Worm (Caenorhabditis elegans) whole organism, young adult: ENCODE measurements around the gene efk-1.

ENCODE experiments used
- ama-1 ChIP-seq, 3 experiments: fragments of 150-350 bp in 1 of 3; sonication (generic microtip) in 2 of 3; optimal IDR thresholded peaks; 2 replicates each; lab custom pipeline; 2014 to 2018; ENCODE audit warnings: missing biosample characterization in 2 of 3, missing genetic modification characterization in 2 of 3, missing genetic modification reagents in 2 of 3
- efl-1 ChIP-seq: fragments of 150-350 bp; optimal IDR thresholded peaks from 2 replicates; lab custom pipeline; 2014; ENCODE audit warnings: missing biosample characterization, missing genetic modification reagents, missing genetic modification characterization
- mel-28 ChIP-seq: sonication (generic microtip); optimal IDR thresholded peaks from 2 replicates; lab custom pipeline; 2016; ENCODE audit warnings: borderline replicate concordance, mild to moderate bottlenecking, missing genetic modification characterization, missing compliant biosample characterization
- unc-62 ChIP-seq: fragments of 150-350 bp; optimal IDR thresholded peaks from 2 replicates; lab custom pipeline; 2014; ENCODE audit warnings: missing biosample characterization, missing genetic modification reagents, missing genetic modification characterization

- TF ChIP-seq efl-1 (GFP tag; lab: Kevin White, UChicago) = no peak
- TF ChIP-seq mel-28 (tag; lab: Kevin White, UChicago) = no peak
- no peak for TF ChIP-seq ama-1 (optimal IDR thresholded peaks at IDR 0.05; lab: Kevin White, UChicago)
- no peak for TF ChIP-seq ama-1 (GFP tag; optimal IDR thresholded peaks at IDR 0.05; lab: Kevin White, UChicago)
- no peak for TF ChIP-seq unc-62
Measured at ce11 chrIII:6170038-6170437, 1.7 kb upstream of the efk-1 start.
